Fruit fly (Drosophila melanogaster): ENCODE measurements around the gene CG32706.

DNA sequence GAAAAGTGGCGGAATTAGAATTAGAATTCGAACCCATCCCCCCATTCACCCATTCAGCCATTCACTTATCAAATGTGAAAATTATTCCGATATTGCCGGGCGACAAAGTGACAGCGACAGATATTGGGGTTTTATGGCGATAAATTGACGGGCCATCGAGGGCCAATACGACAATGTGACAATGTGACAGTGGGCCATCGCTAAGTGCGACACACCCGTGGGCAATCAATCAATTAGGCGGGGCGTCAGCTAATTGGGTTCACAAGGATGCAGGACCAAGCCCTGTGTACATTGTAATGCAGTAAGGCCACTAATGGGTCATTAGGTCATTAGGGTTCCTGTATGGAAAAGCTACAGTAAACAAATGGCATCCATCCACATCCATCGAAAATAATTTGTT is 12.9 kb upstream of the CG32706 start:
- TF ChIP-seq CG8478 (optimal IDR thresholded peaks at IDR 0.05): no peak
- no peak for TF ChIP-seq CTCF (optimal IDR thresholded peaks at IDR 0.05)
